Worm (Caenorhabditis elegans) whole organism, L4 larva: ENCODE data around the gene grd-11.
A peak's percentile ranks its signal among the peaks of the same experiment; 100 is the strongest.

Experiments
- D1046.2 ChIP-seq: fragments of 200-800 bp; sonication (Bioruptor generic); IDR thresholded peaks from 2 replicates; pipeline ENCODE4 v1.3.6; 2022; ENCODE audit warnings: missing genetic modification characterization, missing compliant biosample characterization
- F10B5.3 ChIP-seq: sonication (generic microtip); optimal IDR thresholded peaks from 2 replicates; lab custom pipeline; 2016; ENCODE audit warnings: mild to moderate bottlenecking, missing genetic modification characterization, missing compliant biosample characterization
- F26F4.8 ChIP-seq: fragments of 200-800 bp; sonication (Bioruptor generic); conservative IDR thresholded peaks from 2 replicates; pipeline ENCODE4 v1.3.6; 2022; ENCODE audit warnings: missing genetic modification characterization, missing compliant biosample characterization
- F44E2.7 ChIP-seq: fragments of 200-800 bp; sonication (Bioruptor generic); IDR thresholded peaks from 2 replicates; pipeline ENCODE4 v2.1.2; 2022; ENCODE audit warnings: missing genetic modification characterization, missing compliant biosample characterization
- F49E8.2 ChIP-seq: sonication (generic microtip); optimal IDR thresholded peaks from 2 replicates; lab custom pipeline; 2016; ENCODE audit warnings: missing compliant biosample characterization, mild to moderate bottlenecking, missing genetic modification characterization, borderline replicate concordance
- R02D3.7 ChIP-seq: fragments of 150-350 bp; sonication (generic microtip); optimal IDR thresholded peaks from 3 replicates; lab custom pipeline; 2014; ENCODE audit warnings: missing biosample characterization, missing genetic modification characterization
- arid-1 ChIP-seq: fragments of 200-800 bp; sonication (Bioruptor generic); conservative IDR thresholded peaks from 2 replicates; pipeline ENCODE4 v1.3.6; 2022; ENCODE audit warnings: missing genetic modification reagents, missing genetic modification characterization, missing compliant biosample characterization
- ceh-28 ChIP-seq: fragments of 150-350 bp; optimal IDR thresholded peaks from 2 replicates; lab custom pipeline; 2014; ENCODE audit warnings: missing biosample characterization, missing genetic modification reagents, missing genetic modification characterization
- ceh-32 ChIP-seq: sonication (generic microtip); optimal IDR thresholded peaks from 2 replicates; lab custom pipeline; 2016; ENCODE audit warnings: mild to moderate bottlenecking, missing genetic modification characterization, missing compliant biosample characterization; ENCODE audit not compliant: poor library complexity
- ceh-82 ChIP-seq: sonication (generic microtip); optimal IDR thresholded peaks from 2 replicates; lab custom pipeline; 2017; ENCODE audit warnings: missing biosample characterization, missing genetic modification characterization
- ctbp-1 ChIP-seq: fragments of 200-800 bp; sonication (Bioruptor generic); IDR thresholded peaks from 2 replicates; pipeline ENCODE4 v1.3.6; 2022; ENCODE audit warnings: missing genetic modification reagents, missing genetic modification characterization, missing compliant biosample characterization
- daf-12 ChIP-seq: fragments of 150-350 bp; optimal IDR thresholded peaks from 2 replicates; lab custom pipeline; 2014; ENCODE audit warnings: missing biosample characterization, missing genetic modification reagents, missing genetic modification characterization
- daf-19 ChIP-seq: fragments of 200-800 bp; sonication (Bioruptor generic); conservative IDR thresholded peaks from 2 replicates; pipeline ENCODE4 v1.3.6; 2022; ENCODE audit warnings: missing genetic modification characterization, missing compliant biosample characterization
- daf-8 ChIP-seq: fragments of 200-800 bp; sonication (Bioruptor generic); IDR thresholded peaks from 2 replicates; pipeline ENCODE4 v1.3.6; 2022; ENCODE audit warnings: missing genetic modification characterization, missing compliant biosample characterization
- dmd-6 ChIP-seq: fragments of 200-800 bp; sonication (Bioruptor generic); IDR thresholded peaks from 2 replicates; pipeline ENCODE4 v1.3.6; 2022; ENCODE audit warnings: missing genetic modification reagents, missing genetic modification characterization, missing compliant biosample characterization
- dpl-1 ChIP-seq: fragments of 150-350 bp; optimal IDR thresholded peaks from 2 replicates; lab custom pipeline; 2014; ENCODE audit warnings: missing biosample characterization, missing genetic modification reagents, missing genetic modification characterization
- duxl-1 ChIP-seq: sonication (generic microtip); optimal IDR thresholded peaks from 2 replicates; lab custom pipeline; 2016; ENCODE audit warnings: mild to moderate bottlenecking, missing genetic modification characterization, moderate library complexity, missing compliant biosample characterization; ENCODE audit not compliant: poor library complexity
- dve-1 ChIP-seq: sonication (generic microtip); optimal IDR thresholded peaks from 2 replicates; lab custom pipeline; 2017; ENCODE audit warnings: antibody characterized with exemption, mild to moderate bottlenecking, missing genetic modification characterization, missing compliant biosample characterization; ENCODE audit not compliant: insufficient read depth
- fos-1 ChIP-seq: fragments of 150-350 bp; optimal IDR thresholded peaks from 2 replicates; lab custom pipeline; 2014; ENCODE audit warnings: missing biosample characterization, missing genetic modification characterization
- hif-1 ChIP-seq, 2 experiments: sonication (generic microtip); optimal IDR thresholded peaks; 2 replicates each; lab custom pipeline; 2016 to 2017; ENCODE audit warnings: missing compliant biosample characterization in 2 of 2, missing genetic modification characterization in 2 of 2, missing genetic modification reagents in 2 of 2, missing genotype in 2 of 2, mild to moderate bottlenecking in 1 of 2
- hlh-11 ChIP-seq: fragments of 200-800 bp; sonication (Bioruptor generic); optimal IDR thresholded peaks from 2 replicates; lab custom pipeline; 2018; ENCODE audit warnings: mild to moderate bottlenecking, missing genetic modification characterization, missing compliant biosample characterization
- hlh-30 ChIP-seq: sonication (generic microtip); optimal IDR thresholded peaks from 2 replicates; lab custom pipeline; 2017; ENCODE audit warnings: antibody characterized with exemption, mild to moderate bottlenecking, missing genetic modification characterization, missing compliant biosample characterization; ENCODE audit not compliant: insufficient read depth
- lim-7 ChIP-seq: fragments of 200-800 bp; sonication (Bioruptor generic); IDR thresholded peaks from 2 replicates; pipeline ENCODE4 v1.3.6; 2022; ENCODE audit warnings: missing genetic modification characterization, missing compliant biosample characterization
- lin-38 ChIP-seq: fragments of 200-800 bp; sonication (Bioruptor generic); IDR thresholded peaks from 2 replicates; pipeline ENCODE4 v1.3.6; 2022; ENCODE audit warnings: missing genetic modification reagents, missing genetic modification characterization, missing compliant biosample characterization
- lir-3 ChIP-seq: sonication (generic microtip); optimal IDR thresholded peaks from 2 replicates; lab custom pipeline; 2016; ENCODE audit warnings: mild to moderate bottlenecking, missing genetic modification characterization, missing compliant biosample characterization
- madf-5 ChIP-seq, 2 experiments: fragments of 200-800 bp; sonication (Bioruptor generic); IDR thresholded peaks; 2 replicates each; pipeline ENCODE4 v1.3.6; 2022; ENCODE audit warnings: missing compliant biosample characterization in 2 of 2, missing genetic modification characterization in 2 of 2
- madf-9 ChIP-seq: fragments of 200-800 bp; sonication (Bioruptor generic); conservative IDR thresholded peaks from 2 replicates; pipeline ENCODE4 v1.3.6; 2022; ENCODE audit warnings: missing genetic modification reagents, missing genetic modification characterization, missing compliant biosample characterization
- mdl-1 ChIP-seq, 2 experiments: fragments of 150-350 bp in 1 of 2; sonication (generic microtip) in 1 of 2; optimal IDR thresholded peaks; 2 replicates each; lab custom pipeline; 2014 to 2017; ENCODE audit warnings: missing biosample characterization in 2 of 2, missing genetic modification characterization in 2 of 2
- mdt-29 ChIP-seq: fragments of 200-800 bp; sonication (Bioruptor generic); IDR thresholded peaks from 2 replicates; pipeline ENCODE4 v1.3.6; 2022; ENCODE audit warnings: missing genetic modification reagents, missing genetic modification characterization, missing compliant biosample characterization
- mes-2 ChIP-seq: sonication (generic microtip); optimal IDR thresholded peaks from 2 replicates; lab custom pipeline; 2016; ENCODE audit warnings: missing genotype, mild to moderate bottlenecking, missing genetic modification characterization, missing compliant biosample characterization; ENCODE audit not compliant: poor library complexity, severe bottlenecking
- mxl-2 ChIP-seq: fragments of 200-800 bp; sonication (Bioruptor generic); conservative IDR thresholded peaks from 2 replicates; pipeline ENCODE4 v1.3.6; 2022; ENCODE audit warnings: missing genetic modification reagents, missing genetic modification characterization, missing compliant biosample characterization
- nhr-11 ChIP-seq: fragments of 150-350 bp; optimal IDR thresholded peaks from 2 replicates; lab custom pipeline; 2014; ENCODE audit warnings: missing biosample characterization, missing genetic modification characterization
- nhr-41 ChIP-seq: fragments of 200-800 bp; sonication (Bioruptor generic); IDR thresholded peaks from 2 replicates; pipeline ENCODE4 v1.3.6; 2022; ENCODE audit warnings: missing genetic modification reagents, missing genetic modification characterization, missing compliant biosample characterization
- nhr-48 ChIP-seq: sonication (generic microtip); optimal IDR thresholded peaks from 2 replicates; lab custom pipeline; 2016; ENCODE audit warnings: mild to moderate bottlenecking, missing genetic modification characterization, missing compliant biosample characterization
- nhr-6 ChIP-seq: fragments of 150-350 bp; optimal IDR thresholded peaks from 2 replicates; lab custom pipeline; 2014; ENCODE audit warnings: missing biosample characterization, missing genetic modification characterization
- nhr-76 ChIP-seq: fragments of 150-350 bp; optimal IDR thresholded peaks from 2 replicates; lab custom pipeline; 2014; ENCODE audit warnings: missing biosample characterization, missing genetic modification characterization
- php-3 ChIP-seq: fragments of 200-800 bp; sonication (Bioruptor generic); IDR thresholded peaks from 2 replicates; pipeline ENCODE4 v1.3.6; 2022; ENCODE audit warnings: missing genetic modification reagents, missing genetic modification characterization, missing compliant biosample characterization
- saeg-2 ChIP-seq: fragments of 200-800 bp; sonication (Bioruptor generic); IDR thresholded peaks from 2 replicates; pipeline ENCODE4 v1.3.6; 2022; ENCODE audit warnings: missing genetic modification reagents, missing genetic modification characterization, missing compliant biosample characterization
- sdz-12 ChIP-seq: fragments of 200-800 bp; sonication (Bioruptor generic); optimal IDR thresholded peaks from 2 replicates; lab custom pipeline; 2018; ENCODE audit warnings: mild to moderate bottlenecking, missing genetic modification characterization, missing compliant biosample characterization
- set-16 ChIP-seq: fragments of 200-800 bp; sonication (Bioruptor generic); IDR thresholded peaks from 2 replicates; pipeline ENCODE4 v1.3.6; 2022; ENCODE audit warnings: missing genetic modification reagents, missing genetic modification characterization, missing compliant biosample characterization
- snpc-1.2 ChIP-seq: fragments of 200-800 bp; sonication (Bioruptor generic); IDR thresholded peaks from 2 replicates; pipeline ENCODE4 v1.3.6; 2022; ENCODE audit warnings: missing genetic modification reagents, missing genetic modification characterization, missing compliant biosample characterization
- snpc-4 ChIP-seq: fragments of 150-350 bp; optimal IDR thresholded peaks from 2 replicates; lab custom pipeline; 2014; ENCODE audit warnings: missing biosample characterization, missing genetic modification characterization
- spr-1 ChIP-seq: sonication (generic microtip); optimal IDR thresholded peaks from 2 replicates; lab custom pipeline; 2016; ENCODE audit warnings: mild to moderate bottlenecking, missing genetic modification characterization, missing compliant biosample characterization
- spr-3 ChIP-seq: fragments of 200-800 bp; sonication (Bioruptor generic); optimal IDR thresholded peaks from 2 replicates; lab custom pipeline; 2018; ENCODE audit warnings: mild to moderate bottlenecking, missing genetic modification characterization, missing compliant biosample characterization
- unc-130 ChIP-seq: sonication (generic microtip); optimal IDR thresholded peaks from 2 replicates; lab custom pipeline; 2016; ENCODE audit warnings: missing genetic modification reagents, missing genetic modification characterization, missing compliant biosample characterization
- unc-39 ChIP-seq: sonication (generic microtip); optimal IDR thresholded peaks from 2 replicates; lab custom pipeline; 2017; ENCODE audit warnings: missing biosample characterization, missing genetic modification characterization
- zag-1 ChIP-seq: fragments of 150-350 bp; optimal IDR thresholded peaks from 2 replicates; lab custom pipeline; 2014; ENCODE audit warnings: missing biosample characterization, missing genetic modification characterization
- zfp-2 ChIP-seq: sonication (generic microtip); optimal IDR thresholded peaks from 2 replicates; lab custom pipeline; 2016; ENCODE audit warnings: mild to moderate bottlenecking, missing genetic modification characterization, missing compliant biosample characterization
- zfp-3 ChIP-seq: fragments of 200-800 bp; sonication (Bioruptor generic); conservative IDR thresholded peaks from 2 replicates; pipeline ENCODE4 v1.3.6; 2022; ENCODE audit warnings: missing genetic modification reagents, missing genetic modification characterization, missing compliant biosample characterization
- zip-11 ChIP-seq: fragments of 200-800 bp; sonication (Bioruptor generic); IDR thresholded peaks from 2 replicates; pipeline ENCODE4 v1.3.6; 2022; ENCODE audit warnings: missing genetic modification characterization, missing compliant biosample characterization
- zip-2 ChIP-seq: fragments of 150-350 bp; optimal IDR thresholded peaks from 2 replicates; lab custom pipeline; 2014; ENCODE audit warnings: missing biosample characterization, missing genetic modification characterization
- ztf-11 ChIP-seq: fragments of 150-350 bp; optimal IDR thresholded peaks from 2 replicates; lab custom pipeline; 2014; ENCODE audit warnings: missing biosample characterization, missing genetic modification characterization

The grd-11 gene

ce11 chrV:20412225-20412624, 55.7 kb downstream of the grd-11 start (continued):
- TF ChIP-seq dve-1 (peak; percentile 79), mes-2 (tag; lab: Kevin White, UChicago) (no peak), lir-3 (tag; lab: Kevin White, UChicago) (no peak), daf-8 (GFP tag; lab: Robert Waterston, UW) (no peak), sdz-12 (GFP tag; lab: Kevin White, UChicago) (no peak), F10B5.3 (no peak), mxl-2 (no peak), dmd-6 (peak; percentile 94), unc-130 (no peak), duxl-1 (no peak), ceh-32 (tag; lab: Kevin White, UChicago) (no peak), zag-1 (tag; lab: Kevin White, UChicago) (no peak), ztf-11 (no peak), lim-7 (GFP tag; lab: Robert Waterston, UW) (no peak), mdl-1 (tag; optimal IDR thresholded peaks at IDR 0.05; lab: Kevin White, UChicago) (peak in 1 of 2 experiments; percentile 0), ctbp-1 (GFP tag; lab: Robert Waterston, UW) (no peak), nhr-11 (tag; lab: Kevin White, UChicago) (no peak), nhr-6 (tag; lab: Kevin White, UChicago) (peak; percentile 8), spr-1 (tag; lab: Kevin White, UChicago) (no peak), snpc-1.2 (GFP tag; lab: Robert Waterston, UW) (no peak), F49E8.2 (tag; lab: Kevin White, UChicago) (no peak), spr-3 (GFP tag; lab: Kevin White, UChicago) (no peak), F44E2.7 (GFP tag; lab: Robert Waterston, UW) (no peak), nhr-76 (tag; lab: Kevin White, UChicago) (no peak), set-16 (no peak), unc-39 (no peak), zip-2 (tag; lab: Kevin White, UChicago) (no peak), D1046.2 (GFP tag; lab: Robert Waterston, UW) (no peak), ceh-82 (tag; lab: Kevin White, UChicago) (no peak), zip-11 (GFP tag; lab: Robert Waterston, UW) (no peak), hlh-11 (tag; lab: Kevin White, UChicago) (peak; percentile 75), saeg-2 (no peak), php-3 (0 out of 2 replicates have a peak, but pooled peaks have one; percentile 5), madf-9 (no peak), dpl-1 (no peak), daf-12 (no peak), nhr-48 (tag; lab: Kevin White, UChicago) (peak; percentile 51), F26F4.8 (no peak), snpc-4 (tag; lab: Kevin White, UChicago) (no peak), madf-5 (GFP tag; IDR thresholded peaks at IDR 0.05; lab: Robert Waterston, UW) (no peak), zfp-2 (no peak), ceh-28 (tag; lab: Kevin White, UChicago) (no peak), R02D3.7 (tag; lab: Kevin White, UChicago) (no peak), zfp-3 (GFP tag; lab: Robert Waterston, UW) (no peak), daf-19 (GFP tag; lab: Robert Waterston, UW) (no peak), nhr-41 (GFP tag; lab: Robert Waterston, UW) (no peak), arid-1 (GFP tag; lab: Robert Waterston, UW) (no peak), lin-38 (GFP tag; lab: Robert Waterston, UW) (no peak), hlh-30 (tag; lab: Kevin White, UChicago) (peak; percentile 57), fos-1 (tag; lab: Kevin White, UChicago) (no peak), mdt-29 (GFP tag; lab: Robert Waterston, UW) (no peak), hif-1 (tag; optimal IDR thresholded peaks at IDR 0.05; lab: Kevin White, UChicago) (no peak)
